Worm (Caenorhabditis elegans) whole organism, L1 larva: ENCODE measurements around the gene srlf-31.

ENCODE experiments used
- egl-13 ChIP-seq: sonication (generic microtip); optimal IDR thresholded peaks from 2 replicates; lab custom pipeline; 2016; ENCODE audit warnings: missing genotype, missing genetic modification reagents, missing genetic modification characterization, missing compliant biosample characterization
- fos-1 ChIP-seq: fragments of 150-350 bp; optimal IDR thresholded peaks from 2 replicates; lab custom pipeline; 2014; ENCODE audit warnings: missing biosample characterization, missing genetic modification characterization
- hlh-17 ChIP-seq: fragments of 200-800 bp; sonication (Bioruptor generic); optimal IDR thresholded peaks from 2 replicates; lab custom pipeline; 2018; ENCODE audit warnings: missing genetic modification characterization, mild to moderate bottlenecking, missing compliant biosample characterization, moderate library complexity, borderline replicate concordance
- pag-3 ChIP-seq: sonication (generic microtip); optimal IDR thresholded peaks from 2 replicates; lab custom pipeline; 2017; ENCODE audit warnings: missing genetic modification characterization, mild to moderate bottlenecking, missing compliant biosample characterization, antibody characterized with exemption, borderline replicate concordance; ENCODE audit not compliant: insufficient read depth
- snpc-4 ChIP-seq: fragments of 150-350 bp; optimal IDR thresholded peaks from 2 replicates; lab custom pipeline; 2014; ENCODE audit warnings: missing biosample characterization, missing genetic modification characterization
- ztf-11 ChIP-seq, 2 experiments: sonication (generic microtip); optimal IDR thresholded peaks; 2 replicates each; lab custom pipeline; 2016 to 2017; ENCODE audit warnings: missing genetic modification characterization in 2 of 2, missing biosample characterization in 1 of 2, missing compliant biosample characterization in 1 of 2

ce11 chrIV:11885313-11885712 lies 37.7 kb downstream of the srlf-31 start, which contains the start of gene let-653:
- no peak for TF ChIP-seq fos-1 (tag; lab: Kevin White, UChicago)
- TF ChIP-seq snpc-4 (tag; lab: Kevin White, UChicago), result no peak
- TF ChIP-seq egl-13 (tag; lab: Kevin White, UChicago), result no peak
- no peak for TF ChIP-seq hlh-17 (GFP tag; lab: Kevin White, UChicago)
- TF ChIP-seq pag-3 (tag; lab: Kevin White, UChicago), result no peak
- no peak for TF ChIP-seq ztf-11 (tag; optimal IDR thresholded peaks at IDR 0.05; lab: Kevin White, UChicago)
